Fruit fly (Drosophila melanogaster): Measurements from ENCODE around the gene CG33552.
A peak's percentile ranks its signal among the peaks of the same experiment; 100 is the strongest.

CG33552 gene

DNA sequence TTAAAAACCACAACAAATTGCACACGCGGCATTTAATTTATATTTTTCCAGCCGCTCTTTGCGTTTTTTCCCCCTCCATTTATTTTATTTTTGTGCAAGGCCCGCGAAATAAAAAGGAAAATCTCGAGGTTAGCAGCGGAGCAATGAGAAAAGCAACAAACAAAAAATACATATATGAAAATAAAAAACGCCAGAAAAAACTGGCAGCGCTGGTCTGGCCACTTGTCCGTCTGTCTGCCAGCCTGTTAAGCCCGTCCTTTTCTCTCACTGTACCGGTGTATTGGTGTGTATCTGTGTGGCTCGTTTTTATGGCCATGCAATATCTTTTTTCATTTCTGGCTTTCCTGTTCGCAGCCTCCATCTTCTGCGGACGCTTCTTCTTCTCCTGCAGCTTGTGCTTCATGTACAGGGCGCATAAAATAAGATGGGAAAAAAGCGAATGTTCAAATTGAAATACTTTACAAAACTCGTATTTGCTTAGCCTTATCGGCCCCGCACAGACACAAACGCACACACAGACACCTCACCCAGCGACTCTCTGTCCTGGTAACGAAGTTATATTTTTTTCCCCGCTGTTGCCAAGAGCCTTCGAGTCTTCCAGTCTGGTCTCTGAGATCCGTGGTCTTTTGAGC is 4.2 kb downstream of the CG33552 start (continued):
- TF ChIP-seq Smox (GFP tag; optimal IDR thresholded peaks at IDR 0.05) (peak; percentile 27), salr (GFP tag; optimal IDR thresholded peaks at IDR 0.05) (peak; percentile 29 to 44), CG4318 (GFP tag; optimal IDR thresholded peaks at IDR 0.05) (no peak), Sox14 (GFP tag; optimal IDR thresholded peaks at IDR 0.05) (peak; percentile 53), Hr39 (GFP tag; optimal IDR thresholded peaks at IDR 0.05) (peak; percentile 18), CG11902 (GFP tag; optimal IDR thresholded peaks at IDR 0.05) (no peak), Ets96B (tag; optimal IDR thresholded peaks at IDR 0.05) (peak; percentile 55), Sox102F (GFP tag; optimal IDR thresholded peaks at IDR 0.05) (peak; percentile 59), CG8119 (GFP tag; IDR thresholded peaks at IDR 0.05) (peak; percentile 82), achi (GFP tag; optimal IDR thresholded peaks at IDR 0.05) (peak; percentile 47), Blimp-1 (GFP tag; optimal IDR thresholded peaks at IDR 0.05) (peak; percentile 56), CG3032 (tag; optimal IDR thresholded peaks at IDR 0.05) (peak; percentile 65), Hr4 (GFP tag; optimal IDR thresholded peaks at IDR 0.05) (peak; percentile 47), CG15336 (GFP tag; IDR thresholded peaks at IDR 0.05) (peak; percentile 79), Hr38 (GFP tag; optimal IDR thresholded peaks at IDR 0.05) (no peak), CG3919 (GFP tag; optimal IDR thresholded peaks at IDR 0.05) (peak; percentile 62), vri (GFP tag; optimal IDR thresholded peaks at IDR 0.05) (peak; percentile 51), fd59A (GFP tag; optimal IDR thresholded peaks at IDR 0.05) (peak; percentile 37), CG11294 (GFP tag; IDR thresholded peaks at IDR 0.05) (0 out of 2 replicates have a peak, but pooled peaks have one; percentile 27), net (GFP tag; optimal IDR thresholded peaks at IDR 0.05) (peak; percentile 70), eg (GFP tag; IDR thresholded peaks at IDR 0.05) (peak; percentile 89), Ets21C (GFP tag; optimal IDR thresholded peaks at IDR 0.05) (no peak), fkh (GFP tag; optimal IDR thresholded peaks at IDR 0.05) (no peak), CG6163 (GFP tag; IDR thresholded peaks at IDR 0.05) (peak; percentile 80), Sox15 (GFP tag; optimal IDR thresholded peaks at IDR 0.05) (no peak)

DNA sequence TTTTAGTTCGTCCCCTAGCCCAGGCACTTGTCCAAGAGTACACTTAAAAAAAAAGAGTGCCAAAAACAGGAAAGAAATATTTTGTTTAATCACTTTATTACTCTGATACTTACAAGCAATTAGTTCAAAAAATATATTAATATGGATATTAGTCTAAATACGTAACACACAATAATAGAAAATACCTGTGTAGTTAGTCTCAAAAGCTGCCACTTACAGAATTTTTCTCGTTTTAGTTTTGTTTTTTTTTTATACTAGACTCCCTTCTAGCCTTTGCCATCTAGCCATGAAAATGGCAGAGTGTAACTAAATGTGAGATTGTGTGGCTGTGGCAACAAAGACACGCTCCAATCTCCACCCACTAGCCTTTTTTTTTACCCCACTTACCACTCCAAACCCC is 5.6 kb downstream of the CG33552 start:
- peak; percentile 45 for TF ChIP-seq dsx (GFP tag; optimal IDR thresholded peaks at IDR 0.05; ENCODE audit: poor library complexity, severe bottlenecking)
- no peak for TF ChIP-seq svp (GFP tag)
- no peak for TF ChIP-seq Met (GFP tag; optimal IDR thresholded peaks at IDR 0.05)
- TF ChIP-seq CG8119 (GFP tag; IDR thresholded peaks at IDR 0.05), result peak; percentile 87
- TF ChIP-seq net (GFP tag; optimal IDR thresholded peaks at IDR 0.05), result peak; percentile 71
- TF ChIP-seq Lpt (GFP tag; optimal IDR thresholded peaks at IDR 0.05), result peak; percentile 81
- TF ChIP-seq Ets96B (tag; optimal IDR thresholded peaks at IDR 0.05), result peak; percentile 68
- TF ChIP-seq CG6276 (GFP tag; optimal IDR thresholded peaks at IDR 0.05), result peak; percentile 41
- no peak for TF ChIP-seq CG6854 (GFP tag; optimal IDR thresholded peaks at IDR 0.05)
- peak; percentile 48 for TF ChIP-seq CG10669 (GFP tag; optimal IDR thresholded peaks at IDR 0.05)
- peak; percentile 25; the same call in 1 of the 2 replicates for TF ChIP-seq Gug (GFP tag; IDR thresholded peaks at IDR 0.05)
- TF ChIP-seq CG3032 (tag; optimal IDR thresholded peaks at IDR 0.05), result peak; percentile 69
- peak; percentile 52 for TF ChIP-seq CG34406 (GFP tag; optimal IDR thresholded peaks at IDR 0.05)
- TF ChIP-seq ss (GFP tag; optimal IDR thresholded peaks at IDR 0.05), result peak; percentile 79 to 81
- TF ChIP-seq Hr38 (GFP tag; optimal IDR thresholded peaks at IDR 0.05), result no peak
- peak; percentile 60 for TF ChIP-seq CG16779 (tag; optimal IDR thresholded peaks at IDR 0.05)
- no peak for TF ChIP-seq CG8319 (GFP tag; optimal IDR thresholded peaks at IDR 0.05)
- TF ChIP-seq topi (GFP tag; optimal IDR thresholded peaks at IDR 0.05), result peak; percentile 25
- TF ChIP-seq CG31627 (GFP tag; optimal IDR thresholded peaks at IDR 0.05), result no peak
- no peak for TF ChIP-seq lz (GFP tag; optimal IDR thresholded peaks at IDR 0.05)
- TF ChIP-seq CG15336 (GFP tag; IDR thresholded peaks at IDR 0.05), result peak; percentile 82
- peak; percentile 32 for TF ChIP-seq esn (GFP tag; optimal IDR thresholded peaks at IDR 0.05)
- TF ChIP-seq cyc (GFP tag; optimal IDR thresholded peaks at IDR 0.05), result no peak
- no peak for TF ChIP-seq Hr39 (GFP tag; optimal IDR thresholded peaks at IDR 0.05)
- no peak for TF ChIP-seq Blimp-1 (GFP tag; optimal IDR thresholded peaks at IDR 0.05)
- no peak for TF ChIP-seq fkh (GFP tag; optimal IDR thresholded peaks at IDR 0.05)
- no peak for TF ChIP-seq Sox15 (GFP tag; optimal IDR thresholded peaks at IDR 0.05)
- TF ChIP-seq achi (GFP tag; optimal IDR thresholded peaks at IDR 0.05), result peak; percentile 78
- TF ChIP-seq CG32006 (GFP tag; optimal IDR thresholded peaks at IDR 0.05), result peak; percentile 87
- peak; percentile 77 for TF ChIP-seq CG3919 (GFP tag; optimal IDR thresholded peaks at IDR 0.05)
- peak; percentile 30 for TF ChIP-seq CG7368 (GFP tag; optimal IDR thresholded peaks at IDR 0.05)
- TF ChIP-seq CG1621 (tag; optimal IDR thresholded peaks at IDR 0.05), result peak; percentile 47
- peak; percentile 71 for TF ChIP-seq acj6 (GFP tag; optimal IDR thresholded peaks at IDR 0.05)
- no peak for TF ChIP-seq vri (GFP tag; optimal IDR thresholded peaks at IDR 0.05)
- TF ChIP-seq CG11902 (GFP tag; optimal IDR thresholded peaks at IDR 0.05), result no peak
- peak; percentile 47; the same call in 2 of the 3 replicates for TF ChIP-seq CG6163 (GFP tag; IDR thresholded peaks at IDR 0.05)
- peak; percentile 46 for TF ChIP-seq CG6792 (GFP tag; optimal IDR thresholded peaks at IDR 0.05)

Measured in whole organism, prepupa.